Worm (Caenorhabditis elegans) whole organism, L4/young adult: ENCODE measurements around the gene catp-8.

Source experiments
- W03F9.2 ChIP-seq: fragments of 150-350 bp; optimal IDR thresholded peaks from 2 replicates; lab custom pipeline; 2014; ENCODE audit warnings: missing biosample characterization, missing genetic modification characterization
- dao-5 ChIP-seq: sonication (generic microtip); optimal IDR thresholded peaks from 2 replicates; lab custom pipeline; 2016; ENCODE audit warnings: missing genotype, missing genetic modification characterization, moderate library complexity, missing compliant biosample characterization
- him-1 ChIP-seq: sonication (generic microtip); optimal IDR thresholded peaks from 2 replicates; lab custom pipeline; 2016; ENCODE audit warnings: missing genotype, missing genetic modification reagents, missing genetic modification characterization, missing compliant biosample characterization

The catp-8 gene

ce11 chrIV:11467413-11467812, 11.6 kb downstream of the catp-8 start, which contains the start of gene C10C6.7:
TSS of gene C10C6.7 (minus strand) at chrIV:11467513.
- TF ChIP-seq dao-5 (no peak), W03F9.2 (no peak), him-1 (tag; lab: Kevin White, UChicago) (no peak)

ce11 chrIV:11465125-11465524, 13.9 kb downstream of the catp-8 start, which contains the start of gene C10C6.3:
TSS of gene C10C6.3 (minus strand) at chrIV:11465225.
- no peak for TF ChIP-seq W03F9.2
- TF ChIP-seq dao-5, result no peak
- no peak for TF ChIP-seq him-1 (tag; lab: Kevin White, UChicago)

ce11 chrIV:11461335-11461734, 17.7 kb downstream of the catp-8 start:
- TF ChIP-seq dao-5, result no peak
- no peak for TF ChIP-seq him-1 (tag; lab: Kevin White, UChicago)
- no peak for TF ChIP-seq W03F9.2

ce11 chrIV:11459684-11460083, 19.4 kb downstream of the catp-8 start, which contains the start of gene npr-3:
TSS of gene npr-3 (plus strand) at chrIV:11459984.
- TF ChIP-seq him-1 (tag; lab: Kevin White, UChicago) (no peak), W03F9.2 (no peak), dao-5 (no peak)

ce11 chrIV:11458700-11459263, 20.3 kb downstream of the catp-8 start:
- TF ChIP-seq W03F9.2, result no peak
- no peak for TF ChIP-seq dao-5
- TF ChIP-seq him-1 (tag; lab: Kevin White, UChicago), result no peak

- TF ChIP-seq him-1 (tag; lab: Kevin White, UChicago) (no peak), W03F9.2 (no peak), dao-5 (no peak)
Observed at ce11 chrIV:11455824-11456223, 23.2 kb downstream of the catp-8 start.

ce11 chrIV:11452928-11453327, 26.1 kb downstream of the catp-8 start:
- no peak for TF ChIP-seq W03F9.2
- TF ChIP-seq dao-5, result no peak
- no peak for TF ChIP-seq him-1 (tag; lab: Kevin White, UChicago)

ce11 chrIV:11438255-11438654, 40.8 kb downstream of the catp-8 start:
- TF ChIP-seq W03F9.2, result no peak
- TF ChIP-seq dao-5, result no peak
- TF ChIP-seq him-1 (tag; lab: Kevin White, UChicago), result no peak

- TF ChIP-seq dao-5, result no peak
- TF ChIP-seq him-1 (tag; lab: Kevin White, UChicago), result no peak
Observed at ce11 chrIV:11435761-11436160, 43.3 kb downstream of the catp-8 start.

ce11 chrIV:11434575-11434974, 44.5 kb downstream of the catp-8 start:
- TF ChIP-seq him-1 (tag; lab: Kevin White, UChicago), result no peak
- no peak for TF ChIP-seq W03F9.2
- TF ChIP-seq dao-5, result no peak

- TF ChIP-seq him-1 (tag; lab: Kevin White, UChicago) (peak; percentile 26), dao-5 (no peak), W03F9.2 (peak; percentile 46)
Observed at ce11 chrIV:11433709-11434108, 45.3 kb downstream of the catp-8 start.

ce11 chrIV:11431448-11431847, 47.6 kb downstream of the catp-8 start:
- TF ChIP-seq him-1 (tag; lab: Kevin White, UChicago) (no peak), W03F9.2 (no peak), dao-5 (no peak)

- TF ChIP-seq dao-5 (no peak), him-1 (tag; lab: Kevin White, UChicago) (no peak), W03F9.2 (no peak)
Observed at ce11 chrIV:11425442-11425841, 53.6 kb downstream of the catp-8 start, which contains the start of gene kin-4. TSS of gene kin-4 (plus strand) at chrIV:11425742.

- TF ChIP-seq W03F9.2 (no peak), dao-5 (no peak), him-1 (tag; lab: Kevin White, UChicago) (no peak)
Observed at ce11 chrIV:11424830-11425229, 54.2 kb downstream of the catp-8 start, which contains the start of gene F22B3.8. TSS of gene F22B3.8 (minus strand) at chrIV:11424930.
